Fruit fly (Drosophila melanogaster) whole organism, adult: Measurements from ENCODE around the gene Clp.

ENCODE experiments used
- CG11617 ChIP-seq: fragments of 200-800 bp; sonication (Bioruptor generic); optimal IDR thresholded peaks from 2 replicates; lab custom pipeline; 2017; ENCODE audit warnings: mild to moderate bottlenecking, missing biosample characterization, missing genetic modification reagents, missing genetic modification characterization
- CG12768 ChIP-seq: fragments of 200-800 bp; sonication (Bioruptor generic); optimal IDR thresholded peaks from 2 replicates; lab custom pipeline; 2017; ENCODE audit warnings: missing biosample characterization, missing genetic modification characterization, mild to moderate bottlenecking, moderate library complexity, missing genetic modification reagents
- CG14711 ChIP-seq: fragments of 200-800 bp; sonication (Bioruptor generic); optimal IDR thresholded peaks from 2 replicates; lab custom pipeline; 2018; ENCODE audit warnings: missing biosample characterization, mild to moderate bottlenecking, missing genetic modification characterization, moderate library complexity
- CG1620 ChIP-seq: fragments of 200-800 bp; sonication (Bioruptor generic); optimal IDR thresholded peaks from 2 replicates; lab custom pipeline; 2016; ENCODE audit warnings: missing biosample characterization, missing genetic modification characterization
- CG33017 ChIP-seq: fragments of 200-800 bp; sonication (Bioruptor generic); optimal IDR thresholded peaks from 2 replicates; lab custom pipeline; 2018; ENCODE audit warnings: missing biosample characterization, mild to moderate bottlenecking, missing genetic modification characterization, moderate library complexity
- CG5204 ChIP-seq: fragments of 200-800 bp; sonication (Bioruptor generic); optimal IDR thresholded peaks from 2 replicates; lab custom pipeline; 2016; ENCODE audit warnings: missing biosample characterization, missing genetic modification characterization
- CG7045 ChIP-seq: fragments of 200-800 bp; sonication (Bioruptor generic); optimal IDR thresholded peaks from 2 replicates; lab custom pipeline; 2017; ENCODE audit warnings: missing biosample characterization, mild to moderate bottlenecking, missing genetic modification characterization
- CG7101 ChIP-seq: fragments of 200-800 bp; sonication (Bioruptor generic); optimal IDR thresholded peaks from 2 replicates; lab custom pipeline; 2018; ENCODE audit warnings: missing biosample characterization, mild to moderate bottlenecking, missing genetic modification characterization, moderate library complexity
- Clk ChIP-seq: fragments of 200-800 bp; sonication (Bioruptor generic); optimal IDR thresholded peaks from 2 replicates; lab custom pipeline; 2017; ENCODE audit warnings: missing biosample characterization, missing genetic modification characterization
- Crg-1 ChIP-seq: fragments of 200-800 bp; sonication (Bioruptor generic); optimal IDR thresholded peaks from 2 replicates; lab custom pipeline; 2016; ENCODE audit warnings: missing biosample characterization, missing genetic modification characterization
- Hr96 ChIP-seq: fragments of 200-800 bp; sonication (Bioruptor generic); optimal IDR thresholded peaks from 2 replicates; lab custom pipeline; 2016; ENCODE audit warnings: missing biosample characterization, missing genetic modification characterization
- Mnt ChIP-seq: fragments of 200-800 bp; sonication (Bioruptor generic); optimal IDR thresholded peaks from 2 replicates; lab custom pipeline; 2016; ENCODE audit warnings: missing biosample characterization, mild to moderate bottlenecking, missing genetic modification characterization
- bab1 ChIP-seq: fragments of 200-800 bp; sonication (Bioruptor generic); optimal IDR thresholded peaks from 3 replicates; lab custom pipeline; 2019; ENCODE audit warnings: missing biosample characterization, mild to moderate bottlenecking, missing genetic modification characterization, moderate library complexity
- cic ChIP-seq: fragments of 200-800 bp; sonication (Bioruptor generic); optimal IDR thresholded peaks from 2 replicates; lab custom pipeline; 2017; ENCODE audit warnings: missing biosample characterization, mild to moderate bottlenecking, missing genetic modification characterization, moderate library complexity
- cnc ChIP-seq, 2 experiments: fragments of >200 bp; optimal IDR thresholded peaks; 2 replicates each; lab custom pipeline; 2017
- kay ChIP-seq: fragments of 200-800 bp; sonication (Bioruptor generic); peaks from one replicate; lab custom pipeline; 2016; ENCODE audit warnings: missing biosample characterization, missing genetic modification characterization, borderline replicate concordance
- ovo ChIP-seq: fragments of 200-800 bp; sonication (Bioruptor generic); optimal IDR thresholded peaks from 2 replicates; lab custom pipeline; 2016; ENCODE audit warnings: missing biosample characterization, missing genetic modification characterization
- pad ChIP-seq: fragments of 200-800 bp; sonication (Bioruptor generic); optimal IDR thresholded peaks from 3 replicates; lab custom pipeline; 2017; ENCODE audit warnings: missing biosample characterization, missing genetic modification characterization, mild to moderate bottlenecking, moderate library complexity, missing genetic modification reagents
- tj ChIP-seq: fragments of 200-800 bp; sonication (Bioruptor generic); optimal IDR thresholded peaks from 3 replicates; lab custom pipeline; 2017; ENCODE audit warnings: missing biosample characterization, mild to moderate bottlenecking, missing genetic modification characterization, moderate library complexity
- toe ChIP-seq: fragments of 200-800 bp; sonication (Bioruptor generic); optimal IDR thresholded peaks from 2 replicates; lab custom pipeline; 2016; ENCODE audit warnings: missing biosample characterization, missing genetic modification characterization

The Clp gene

dm6 chr2L:841708-842107 is 21.9 kb downstream of the Clp start:
- no peak for TF ChIP-seq kay
- TF ChIP-seq CG14711 (tag; lab: Kevin White, UChicago) = peak; percentile 78
- TF ChIP-seq CG5204 (GFP tag; lab: Kevin White, UChicago) = no peak
- TF ChIP-seq CG12768 (GFP tag; lab: Kevin White, UChicago) = peak; percentile 81
- TF ChIP-seq CG7045 (GFP tag; lab: Kevin White, UChicago) = peak; percentile 82
- TF ChIP-seq Clk (GFP tag; lab: Kevin White, UChicago) = peak; percentile 13
- TF ChIP-seq tj (GFP tag; lab: Kevin White, UChicago) = peak; percentile 98
- peak; percentile 18 for TF ChIP-seq toe (GFP tag; lab: Kevin White, UChicago)
- TF ChIP-seq Hr96 = peak; percentile 66
- TF ChIP-seq cic (GFP tag; lab: Kevin White, UChicago) = no peak
- TF ChIP-seq CG1620 (GFP tag; lab: Kevin White, UChicago) = peak; percentile 50
- no peak for TF ChIP-seq cnc (optimal IDR thresholded peaks at IDR 0.05; lab: Kevin White, UChicago)
- TF ChIP-seq CG7101 (tag; lab: Kevin White, UChicago) = peak; percentile 72
- TF ChIP-seq Crg-1 (GFP tag; lab: Kevin White, UChicago) = no peak
- TF ChIP-seq pad = peak; percentile 64
- TF ChIP-seq CG33017 = peak; percentile 54
- peak; percentile 49 for TF ChIP-seq CG11617 (GFP tag; lab: Kevin White, UChicago)
- no peak for TF ChIP-seq ovo (GFP tag; lab: Kevin White, UChicago)
- TF ChIP-seq Mnt (GFP tag; lab: Kevin White, UChicago) = no peak
- TF ChIP-seq bab1 = peak; percentile 93

- TF ChIP-seq bab1 = no peak
- TF ChIP-seq CG14711 (tag; lab: Kevin White, UChicago) = no peak
- TF ChIP-seq tj (GFP tag; lab: Kevin White, UChicago) = peak; percentile 57
- no peak for TF ChIP-seq CG7045 (GFP tag; lab: Kevin White, UChicago)
Observed at dm6 chr2L:842873-843272, 23.1 kb downstream of the Clp start.

DNA sequence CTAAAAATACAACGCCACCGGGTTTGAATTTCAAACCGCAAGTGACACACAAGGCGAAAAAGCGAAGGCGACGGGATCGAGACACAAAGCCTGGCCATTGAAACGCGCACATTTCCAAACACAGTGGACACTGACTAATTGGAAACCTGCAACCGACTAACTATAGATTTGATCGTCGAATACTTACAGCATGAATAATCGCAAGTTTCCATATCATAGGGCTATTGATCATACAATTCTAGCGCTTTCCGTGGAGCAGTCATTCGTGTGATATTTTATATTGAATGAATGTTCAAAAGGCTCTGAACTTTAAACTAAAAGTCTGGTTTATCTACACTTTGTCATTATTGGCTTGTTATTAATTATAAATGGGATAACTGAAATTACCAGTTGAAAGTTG is 23.5 kb downstream of the Clp start:
- TF ChIP-seq Crg-1 (GFP tag; lab: Kevin White, UChicago) (peak; percentile 15), CG11617 (GFP tag; lab: Kevin White, UChicago) (peak; percentile 39), cnc (optimal IDR thresholded peaks at IDR 0.05; lab: Kevin White, UChicago) (no peak)

DNA sequence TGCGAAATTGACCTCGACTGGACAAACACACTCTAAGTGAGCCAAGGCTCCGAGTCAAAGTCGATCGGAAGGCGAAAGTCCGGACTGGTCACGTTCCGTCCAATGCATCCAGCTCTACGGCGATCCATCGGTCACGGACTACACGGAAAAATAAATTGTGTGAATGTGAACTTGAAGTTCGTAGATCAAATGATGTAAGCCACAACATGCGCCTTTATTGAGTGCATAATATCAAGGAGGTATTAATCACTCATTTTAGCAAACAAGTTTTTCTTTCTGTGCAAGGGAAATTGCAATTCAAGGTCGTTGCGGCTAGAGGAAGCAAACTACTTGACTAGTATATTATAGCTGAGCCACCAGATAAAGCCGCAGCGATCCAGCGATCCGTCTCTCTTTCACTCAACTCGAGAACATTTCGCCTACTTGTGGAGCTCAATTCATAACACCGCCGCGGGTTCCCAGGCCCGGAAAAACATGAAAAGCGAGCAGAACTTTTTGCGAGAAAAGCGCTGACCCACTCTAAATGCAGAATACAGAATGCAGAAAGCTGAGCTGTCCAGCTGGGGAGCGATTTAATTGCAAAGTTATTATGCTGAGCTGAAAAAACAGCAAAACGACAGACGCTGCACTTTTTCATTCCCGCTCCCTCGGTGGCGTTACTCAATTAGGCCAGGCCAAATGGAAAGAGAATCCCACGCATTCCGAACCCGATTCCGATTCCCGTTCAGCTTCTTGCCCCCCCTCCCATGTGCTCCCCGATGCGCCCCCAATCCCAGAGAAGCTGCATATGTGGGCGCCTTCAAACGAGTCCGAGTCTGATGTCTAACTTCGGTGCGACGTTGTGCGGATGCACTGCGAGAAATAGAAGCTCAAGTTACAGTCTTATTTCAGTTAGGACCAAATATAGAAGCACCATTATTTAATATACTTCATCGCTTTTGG is 24.4 kb downstream of the Clp start:
- TF ChIP-seq CG33017 = peak; percentile 60
- TF ChIP-seq ovo (GFP tag; lab: Kevin White, UChicago) = no peak
- peak; percentile 65 for TF ChIP-seq bab1
- TF ChIP-seq CG1620 (GFP tag; lab: Kevin White, UChicago) = no peak
- peak; percentile 43 for TF ChIP-seq CG14711 (tag; lab: Kevin White, UChicago)
- TF ChIP-seq Mnt (GFP tag; lab: Kevin White, UChicago) = no peak
- TF ChIP-seq tj (GFP tag; lab: Kevin White, UChicago) = peak; percentile 100
- no peak for TF ChIP-seq pad
- no peak for TF ChIP-seq CG5204 (GFP tag; lab: Kevin White, UChicago)
- TF ChIP-seq cnc (optimal IDR thresholded peaks at IDR 0.05; lab: Kevin White, UChicago) = no peak
- TF ChIP-seq CG7045 (GFP tag; lab: Kevin White, UChicago) = peak; percentile 35
- no peak for TF ChIP-seq Hr96
- no peak for TF ChIP-seq Crg-1 (GFP tag; lab: Kevin White, UChicago)
- peak; percentile 71 for TF ChIP-seq CG12768 (GFP tag; lab: Kevin White, UChicago)
- TF ChIP-seq cic (GFP tag; lab: Kevin White, UChicago) = no peak
- TF ChIP-seq Clk (GFP tag; lab: Kevin White, UChicago) = no peak
- no peak for TF ChIP-seq toe (GFP tag; lab: Kevin White, UChicago)
- peak; percentile 68 for TF ChIP-seq CG7101 (tag; lab: Kevin White, UChicago)
- TF ChIP-seq CG11617 (GFP tag; lab: Kevin White, UChicago) = peak; percentile 13
- no peak for TF ChIP-seq kay

DNA sequence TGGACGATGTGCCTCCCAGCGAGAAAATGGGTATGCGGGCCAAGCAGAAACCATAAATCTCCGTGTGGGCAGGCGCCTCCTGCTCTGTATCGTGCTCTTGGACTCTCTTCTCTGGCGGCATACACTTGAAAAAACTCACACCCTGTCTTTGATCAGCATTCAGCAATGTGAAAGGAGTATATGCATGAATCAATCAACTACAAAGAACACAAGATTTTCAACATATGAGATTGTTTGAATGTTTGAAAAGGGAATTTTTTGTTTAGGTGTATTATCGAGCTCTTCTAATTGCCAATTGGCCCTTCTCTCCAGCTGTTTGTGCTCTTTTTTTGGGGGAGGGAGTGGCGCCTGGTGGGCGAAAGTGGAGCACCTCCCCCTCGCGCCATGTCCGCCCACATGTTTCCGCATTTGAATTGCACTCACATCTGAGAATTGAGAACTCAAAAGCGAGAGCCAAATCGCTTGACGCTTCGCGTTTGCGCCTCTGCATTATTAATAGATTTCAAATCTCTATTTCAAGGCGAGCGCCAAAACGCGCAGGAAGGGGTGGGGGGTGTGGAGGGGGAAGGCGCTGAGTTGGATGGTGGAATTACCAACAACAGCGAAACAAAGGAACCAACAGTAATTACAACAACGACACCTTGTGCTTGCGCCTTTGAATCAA is 25.7 kb downstream of the Clp start:
- TF ChIP-seq Clk (GFP tag; lab: Kevin White, UChicago) (peak; percentile 11), cnc (optimal IDR thresholded peaks at IDR 0.05; lab: Kevin White, UChicago) (no peak), CG14711 (tag; lab: Kevin White, UChicago) (peak; percentile 62), cic (GFP tag; lab: Kevin White, UChicago) (no peak), CG12768 (GFP tag; lab: Kevin White, UChicago) (peak; percentile 33), CG7101 (tag; lab: Kevin White, UChicago) (peak; percentile 58), ovo (GFP tag; lab: Kevin White, UChicago) (peak; percentile 28), Crg-1 (GFP tag; lab: Kevin White, UChicago) (no peak), CG33017 (peak; percentile 58), pad (no peak), Mnt (GFP tag; lab: Kevin White, UChicago) (no peak), bab1 (no peak), CG5204 (GFP tag; lab: Kevin White, UChicago) (peak; percentile 21), CG11617 (GFP tag; lab: Kevin White, UChicago) (no peak), toe (GFP tag; lab: Kevin White, UChicago) (peak; percentile 36), CG1620 (GFP tag; lab: Kevin White, UChicago) (no peak), Hr96 (peak; percentile 11), tj (GFP tag; lab: Kevin White, UChicago) (no peak), kay (no peak), CG7045 (GFP tag; lab: Kevin White, UChicago) (peak; percentile 67)
